Fruit fly (Drosophila melanogaster) whole organism, adult: Measurements from ENCODE around the gene CG33631.
A peak's percentile ranks its signal among the peaks of the same experiment; 100 is the strongest.

Experiments
- CG11617 ChIP-seq: fragments of 200-800 bp; sonication (Bioruptor generic); optimal IDR thresholded peaks from 2 replicates; lab custom pipeline; 2017; ENCODE audit warnings: mild to moderate bottlenecking, missing biosample characterization, missing genetic modification reagents, missing genetic modification characterization
- CG12768 ChIP-seq: fragments of 200-800 bp; sonication (Bioruptor generic); optimal IDR thresholded peaks from 2 replicates; lab custom pipeline; 2017; ENCODE audit warnings: missing biosample characterization, missing genetic modification characterization, mild to moderate bottlenecking, moderate library complexity, missing genetic modification reagents
- CG14711 ChIP-seq: fragments of 200-800 bp; sonication (Bioruptor generic); optimal IDR thresholded peaks from 2 replicates; lab custom pipeline; 2018; ENCODE audit warnings: missing biosample characterization, mild to moderate bottlenecking, missing genetic modification characterization, moderate library complexity
- CG1620 ChIP-seq: fragments of 200-800 bp; sonication (Bioruptor generic); optimal IDR thresholded peaks from 2 replicates; lab custom pipeline; 2016; ENCODE audit warnings: missing biosample characterization, missing genetic modification characterization
- CG33017 ChIP-seq: fragments of 200-800 bp; sonication (Bioruptor generic); optimal IDR thresholded peaks from 2 replicates; lab custom pipeline; 2018; ENCODE audit warnings: missing biosample characterization, mild to moderate bottlenecking, missing genetic modification characterization, moderate library complexity
- CG5204 ChIP-seq: fragments of 200-800 bp; sonication (Bioruptor generic); optimal IDR thresholded peaks from 2 replicates; lab custom pipeline; 2016; ENCODE audit warnings: missing biosample characterization, missing genetic modification characterization
- CG7045 ChIP-seq: fragments of 200-800 bp; sonication (Bioruptor generic); optimal IDR thresholded peaks from 2 replicates; lab custom pipeline; 2017; ENCODE audit warnings: missing biosample characterization, mild to moderate bottlenecking, missing genetic modification characterization
- CG7101 ChIP-seq: fragments of 200-800 bp; sonication (Bioruptor generic); optimal IDR thresholded peaks from 2 replicates; lab custom pipeline; 2018; ENCODE audit warnings: missing biosample characterization, mild to moderate bottlenecking, missing genetic modification characterization, moderate library complexity
- Clk ChIP-seq: fragments of 200-800 bp; sonication (Bioruptor generic); optimal IDR thresholded peaks from 2 replicates; lab custom pipeline; 2017; ENCODE audit warnings: missing biosample characterization, missing genetic modification characterization
- Crg-1 ChIP-seq: fragments of 200-800 bp; sonication (Bioruptor generic); optimal IDR thresholded peaks from 2 replicates; lab custom pipeline; 2016; ENCODE audit warnings: missing biosample characterization, missing genetic modification characterization
- Hr96 ChIP-seq: fragments of 200-800 bp; sonication (Bioruptor generic); optimal IDR thresholded peaks from 2 replicates; lab custom pipeline; 2016; ENCODE audit warnings: missing biosample characterization, missing genetic modification characterization
- Mnt ChIP-seq: fragments of 200-800 bp; sonication (Bioruptor generic); optimal IDR thresholded peaks from 2 replicates; lab custom pipeline; 2016; ENCODE audit warnings: missing biosample characterization, mild to moderate bottlenecking, missing genetic modification characterization
- bab1 ChIP-seq: fragments of 200-800 bp; sonication (Bioruptor generic); optimal IDR thresholded peaks from 3 replicates; lab custom pipeline; 2019; ENCODE audit warnings: missing biosample characterization, mild to moderate bottlenecking, missing genetic modification characterization, moderate library complexity
- cic ChIP-seq: fragments of 200-800 bp; sonication (Bioruptor generic); optimal IDR thresholded peaks from 2 replicates; lab custom pipeline; 2017; ENCODE audit warnings: missing biosample characterization, mild to moderate bottlenecking, missing genetic modification characterization, moderate library complexity
- cnc ChIP-seq, 2 experiments: fragments of >200 bp; optimal IDR thresholded peaks; 2 replicates each; lab custom pipeline; 2017
- kay ChIP-seq: fragments of 200-800 bp; sonication (Bioruptor generic); peaks from one replicate; lab custom pipeline; 2016; ENCODE audit warnings: missing biosample characterization, missing genetic modification characterization, borderline replicate concordance
- ovo ChIP-seq: fragments of 200-800 bp; sonication (Bioruptor generic); optimal IDR thresholded peaks from 2 replicates; lab custom pipeline; 2016; ENCODE audit warnings: missing biosample characterization, missing genetic modification characterization
- pad ChIP-seq: fragments of 200-800 bp; sonication (Bioruptor generic); optimal IDR thresholded peaks from 3 replicates; lab custom pipeline; 2017; ENCODE audit warnings: missing biosample characterization, missing genetic modification characterization, mild to moderate bottlenecking, moderate library complexity, missing genetic modification reagents
- tj ChIP-seq: fragments of 200-800 bp; sonication (Bioruptor generic); optimal IDR thresholded peaks from 3 replicates; lab custom pipeline; 2017; ENCODE audit warnings: missing biosample characterization, mild to moderate bottlenecking, missing genetic modification characterization, moderate library complexity
- toe ChIP-seq: fragments of 200-800 bp; sonication (Bioruptor generic); optimal IDR thresholded peaks from 2 replicates; lab custom pipeline; 2016; ENCODE audit warnings: missing biosample characterization, missing genetic modification characterization

Gene CG33631

DNA sequence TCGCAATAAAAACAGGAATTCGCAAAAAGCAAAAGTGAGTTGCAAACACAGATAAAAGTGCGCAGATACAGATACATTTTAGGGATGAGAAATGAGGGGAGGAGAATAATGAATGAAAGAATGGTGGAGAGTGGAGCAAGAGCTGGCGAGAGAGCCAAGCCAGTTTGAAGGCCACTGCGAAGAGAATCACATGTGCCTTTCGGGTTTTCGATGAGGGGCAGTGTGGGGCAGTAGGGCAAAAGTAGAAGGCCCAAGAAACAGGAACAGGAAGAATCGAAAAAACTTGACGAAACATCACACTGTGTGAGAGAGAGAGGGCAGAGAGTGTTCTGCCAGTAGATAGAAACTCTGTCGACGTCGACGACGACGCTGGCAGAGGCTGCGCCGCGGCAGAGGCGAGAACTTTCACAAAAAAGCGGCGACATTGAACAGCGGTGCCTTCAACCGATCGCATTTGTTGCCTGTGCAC is 20.4 kb downstream of the CG33631 start:
- TF ChIP-seq CG7045, result no peak
- TF ChIP-seq CG12768 (GFP tag; lab: Kevin White, UChicago), result peak; percentile 58
- no peak for TF ChIP-seq Hr96 (GFP tag; lab: Kevin White, UChicago)
- peak; percentile 94 for TF ChIP-seq Mnt (GFP tag; lab: Kevin White, UChicago)
- TF ChIP-seq ovo (GFP tag; lab: Kevin White, UChicago), result no peak
- no peak for TF ChIP-seq tj (GFP tag; lab: Kevin White, UChicago)
- no peak for TF ChIP-seq CG33017 (tag; lab: Kevin White, UChicago)
- TF ChIP-seq CG7101 (tag; lab: Kevin White, UChicago), result no peak
- peak; percentile 80 for TF ChIP-seq cic
- no peak for TF ChIP-seq Clk (GFP tag; lab: Kevin White, UChicago)
- TF ChIP-seq pad, result peak; percentile 71

DNA sequence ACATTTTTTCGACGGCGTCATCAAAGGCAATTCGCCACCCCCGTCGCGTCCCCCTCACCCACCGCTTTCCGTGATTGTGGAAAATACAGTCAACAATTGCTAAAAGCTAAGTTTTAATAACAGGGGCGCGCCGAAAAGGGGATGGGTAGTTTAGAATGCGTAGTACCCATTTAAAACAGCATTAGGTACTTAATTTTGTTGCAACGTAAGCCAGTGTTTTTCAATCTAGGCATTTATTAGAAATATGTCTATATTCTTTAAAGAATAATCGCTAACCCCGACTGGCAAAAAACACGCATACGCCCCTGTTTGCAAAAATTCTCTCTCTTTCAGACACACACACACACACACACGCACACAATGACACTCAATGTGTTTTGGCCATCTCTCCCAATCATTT is 21.1 kb downstream of the CG33631 start:
- TF ChIP-seq cnc (optimal IDR thresholded peaks at IDR 0.05; lab: Kevin White, UChicago), result no peak
- TF ChIP-seq CG1620, result peak; percentile 71
- TF ChIP-seq Crg-1 (GFP tag; lab: Kevin White, UChicago), result peak; percentile 72
- TF ChIP-seq ovo (GFP tag; lab: Kevin White, UChicago), result peak; percentile 81
- TF ChIP-seq pad, result peak; percentile 75
- TF ChIP-seq CG33017 (tag; lab: Kevin White, UChicago), result peak; percentile 96
- TF ChIP-seq Hr96 (GFP tag; lab: Kevin White, UChicago), result peak; percentile 87
- TF ChIP-seq CG5204, result peak; percentile 95
- TF ChIP-seq bab1 (GFP tag; lab: Kevin White, UChicago), result peak; percentile 71
- peak; percentile 95 for TF ChIP-seq CG7045
- peak; percentile 96 for TF ChIP-seq CG12768 (GFP tag; lab: Kevin White, UChicago)
- peak; percentile 92 for TF ChIP-seq tj (GFP tag; lab: Kevin White, UChicago)
- TF ChIP-seq toe (GFP tag; lab: Kevin White, UChicago), result peak; percentile 87
- TF ChIP-seq CG11617 (GFP tag; lab: Kevin White, UChicago), result peak; percentile 94
- TF ChIP-seq Clk (GFP tag; lab: Kevin White, UChicago), result peak; percentile 93
- peak; percentile 72 for TF ChIP-seq cic
- TF ChIP-seq Mnt (GFP tag; lab: Kevin White, UChicago), result peak; percentile 86
- peak; percentile 96 for TF ChIP-seq CG7101 (tag; lab: Kevin White, UChicago)
- peak; percentile 88 for TF ChIP-seq CG14711
- no peak for TF ChIP-seq kay (GFP tag; lab: Kevin White, UChicago)

DNA sequence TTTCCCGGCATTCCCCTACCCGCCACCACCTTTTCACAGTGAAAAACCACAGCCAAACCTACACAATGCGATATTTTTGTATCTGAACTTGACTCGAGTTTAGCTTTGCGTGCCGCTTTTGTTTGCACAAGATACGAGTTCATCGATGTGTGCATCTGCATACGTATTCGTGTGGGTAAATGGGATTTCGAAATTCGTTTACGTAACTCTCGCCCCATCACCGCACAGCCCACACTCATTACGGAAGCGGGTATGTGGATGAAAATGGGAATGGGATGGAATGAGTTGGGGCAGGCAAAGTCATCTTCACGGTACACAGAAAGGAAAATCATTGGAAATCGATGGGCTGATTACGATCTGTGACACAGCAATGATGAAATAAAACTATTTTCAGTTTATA is 22.4 kb downstream of the CG33631 start:
- no peak for TF ChIP-seq pad
- peak; percentile 50 for TF ChIP-seq cic
- no peak for TF ChIP-seq bab1 (GFP tag; lab: Kevin White, UChicago)
- peak; percentile 43 for TF ChIP-seq toe (GFP tag; lab: Kevin White, UChicago)
- no peak for TF ChIP-seq Clk (GFP tag; lab: Kevin White, UChicago)
- TF ChIP-seq CG5204, result no peak

DNA sequence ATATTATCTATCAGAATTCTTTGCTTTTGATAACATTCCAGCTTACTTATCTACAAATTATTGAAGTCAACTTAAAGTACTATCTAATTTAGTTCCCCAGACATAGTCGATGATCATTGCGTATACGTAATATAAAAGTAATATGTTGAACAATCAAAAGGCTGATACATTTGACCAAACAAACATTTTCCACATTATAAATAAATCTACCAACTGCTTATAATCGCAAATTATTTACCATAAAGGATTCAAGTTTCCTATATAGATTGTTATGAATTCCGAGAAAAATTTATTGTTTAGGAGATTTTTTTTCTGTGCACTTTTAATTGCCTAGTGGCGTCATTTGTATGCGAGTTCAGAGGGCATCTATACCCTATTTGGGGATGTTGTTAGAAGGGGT is 22.9 kb downstream of the CG33631 start:
- no peak for TF ChIP-seq Mnt (GFP tag; lab: Kevin White, UChicago)
- no peak for TF ChIP-seq CG7045
- TF ChIP-seq tj (GFP tag; lab: Kevin White, UChicago), result no peak
- no peak for TF ChIP-seq CG12768 (GFP tag; lab: Kevin White, UChicago)
- TF ChIP-seq Crg-1 (GFP tag; lab: Kevin White, UChicago), result no peak
- no peak for TF ChIP-seq CG33017 (tag; lab: Kevin White, UChicago)
- TF ChIP-seq CG14711, result no peak

DNA sequence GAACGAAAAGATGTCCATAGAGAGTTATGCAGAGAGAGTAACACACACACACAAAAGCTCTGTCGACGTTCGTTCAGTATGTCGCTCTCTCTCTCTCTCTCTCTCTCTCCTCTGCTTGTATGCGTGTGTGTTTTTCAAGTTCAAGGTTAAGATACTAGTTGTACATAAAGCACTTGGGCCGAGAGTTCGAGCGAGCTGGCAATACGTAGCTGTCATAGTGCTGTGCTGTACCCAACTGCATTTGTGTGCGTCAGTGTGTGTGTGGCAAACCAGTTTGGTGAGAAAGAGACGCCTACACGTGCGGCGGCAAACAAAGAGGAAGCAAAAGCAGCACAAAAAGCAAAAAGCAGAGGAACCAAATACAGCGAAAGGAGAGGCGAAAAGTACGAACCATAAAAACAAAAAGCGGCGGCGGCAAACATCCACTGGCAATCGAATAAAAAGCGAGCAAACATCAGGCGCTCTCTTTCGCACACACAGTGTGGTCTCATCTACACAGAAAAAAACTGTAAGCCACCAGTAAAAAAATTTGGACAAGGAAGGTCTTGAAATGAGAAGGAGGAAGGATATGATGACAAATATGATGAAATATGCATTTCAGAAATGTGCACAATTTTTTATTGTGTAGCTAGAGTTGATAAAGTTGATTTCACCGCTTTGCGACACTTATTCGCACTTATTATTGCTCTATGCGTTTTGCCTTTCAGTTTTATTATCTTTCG is 23.6 kb downstream of the CG33631 start:
- TF ChIP-seq CG12768 (GFP tag; lab: Kevin White, UChicago), result peak; percentile 72
- TF ChIP-seq Mnt (GFP tag; lab: Kevin White, UChicago), result peak; percentile 90
- no peak for TF ChIP-seq cnc (optimal IDR thresholded peaks at IDR 0.05; lab: Kevin White, UChicago)
- TF ChIP-seq CG5204, result no peak
- TF ChIP-seq bab1 (GFP tag; lab: Kevin White, UChicago), result peak; percentile 27
- peak; percentile 17 for TF ChIP-seq Crg-1 (GFP tag; lab: Kevin White, UChicago)
- TF ChIP-seq CG33017 (tag; lab: Kevin White, UChicago), result peak; percentile 67
- TF ChIP-seq CG11617 (GFP tag; lab: Kevin White, UChicago), result peak; percentile 86
- peak; percentile 67 for TF ChIP-seq pad
- no peak for TF ChIP-seq kay (GFP tag; lab: Kevin White, UChicago)
- peak; percentile 77 for TF ChIP-seq Hr96 (GFP tag; lab: Kevin White, UChicago)
- peak; percentile 59 for TF ChIP-seq toe (GFP tag; lab: Kevin White, UChicago)
- peak; percentile 80 for TF ChIP-seq CG7101 (tag; lab: Kevin White, UChicago)
- peak; percentile 54 for TF ChIP-seq CG1620
- peak; percentile 67 for TF ChIP-seq CG14711
- peak; percentile 83 for TF ChIP-seq CG7045
- TF ChIP-seq tj (GFP tag; lab: Kevin White, UChicago), result peak; percentile 87
- TF ChIP-seq cic, result peak; percentile 84
- no peak for TF ChIP-seq ovo (GFP tag; lab: Kevin White, UChicago)
- TF ChIP-seq Clk (GFP tag; lab: Kevin White, UChicago), result peak; percentile 76

DNA sequence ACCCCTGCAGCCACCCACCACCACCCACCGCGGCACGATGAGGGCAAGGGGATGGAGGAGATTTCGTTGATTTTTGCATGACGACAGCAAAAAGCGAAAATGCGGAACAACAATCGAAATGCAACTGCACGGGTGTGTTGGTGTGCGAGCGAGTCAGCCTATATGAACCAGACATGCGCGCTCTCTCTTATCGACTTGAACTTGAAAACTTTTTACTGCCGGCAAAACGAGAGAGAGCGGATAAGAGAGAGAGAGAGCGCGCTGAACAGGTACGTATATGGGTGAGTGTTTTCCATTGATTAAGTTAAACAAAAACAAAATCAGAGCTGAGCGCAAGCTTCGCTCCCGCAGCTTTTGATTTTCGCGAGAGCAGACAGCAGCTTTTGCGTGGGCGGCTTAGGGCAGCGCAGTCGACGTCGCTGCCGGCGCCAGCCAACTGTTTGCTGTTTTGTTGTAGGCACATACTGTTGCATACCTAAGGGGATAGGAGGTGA is 25.4 kb downstream of the CG33631 start:
- TF ChIP-seq CG7045 (no peak), Crg-1 (GFP tag; lab: Kevin White, UChicago) (no peak), pad (peak; percentile 67), Clk (GFP tag; lab: Kevin White, UChicago) (peak; percentile 48), bab1 (GFP tag; lab: Kevin White, UChicago) (no peak), cic (peak; percentile 97), toe (GFP tag; lab: Kevin White, UChicago) (no peak), CG11617 (GFP tag; lab: Kevin White, UChicago) (no peak), CG5204 (no peak), CG7101 (tag; lab: Kevin White, UChicago) (peak; percentile 12), ovo (GFP tag; lab: Kevin White, UChicago) (no peak), Mnt (GFP tag; lab: Kevin White, UChicago) (peak; percentile 78), CG1620 (no peak), CG12768 (GFP tag; lab: Kevin White, UChicago) (peak; percentile 83), kay (GFP tag; lab: Kevin White, UChicago) (no peak), CG14711 (peak; percentile 22), tj (GFP tag; lab: Kevin White, UChicago) (peak; percentile 99), Hr96 (GFP tag; lab: Kevin White, UChicago) (no peak), CG33017 (tag; lab: Kevin White, UChicago) (peak; percentile 56), cnc (optimal IDR thresholded peaks at IDR 0.05; lab: Kevin White, UChicago) (peak; percentile 33 to 59)
